Fruit fly (Drosophila melanogaster) whole organism, embryonic: ENCODE data around the gene CG1299.

Source experiments
- Aef1 ChIP-seq: fragments of 200-800 bp; sonication (Bioruptor generic); IDR thresholded peaks from 3 replicates; pipeline ENCODE4 v1.3.6; 2022; ENCODE audit warnings: missing biosample characterization, missing genetic modification characterization
- CG10321 ChIP-seq: fragments of 200-800 bp; sonication (Bioruptor generic); IDR thresholded peaks from 2 replicates; pipeline ENCODE4 v1.3.6; 2022; ENCODE audit warnings: missing biosample characterization, missing genetic modification characterization
- CG11696 ChIP-seq: fragments of 200-800 bp; sonication (Bioruptor generic); IDR thresholded peaks from 2 replicates; pipeline ENCODE4 v1.3.6; 2022; ENCODE audit warnings: missing biosample characterization, missing genetic modification characterization
- CG12659 ChIP-seq: fragments of 200-800 bp; sonication (Bioruptor generic); optimal IDR thresholded peaks from 3 replicates; lab custom pipeline; 2017; ENCODE audit warnings: mild to moderate bottlenecking, missing biosample characterization, missing genetic modification reagents, missing genetic modification characterization
- CG14860 ChIP-seq: fragments of 200-800 bp; sonication (Bioruptor generic); IDR thresholded peaks from 3 replicates; pipeline ENCODE4 v1.3.6; 2022; ENCODE audit warnings: missing biosample characterization, missing genetic modification characterization; ENCODE audit not compliant: partially characterized antibody
- CG15514 ChIP-seq: fragments of 200-800 bp; sonication (Bioruptor generic); optimal IDR thresholded peaks from 3 replicates; lab custom pipeline; 2017; ENCODE audit warnings: missing biosample characterization, missing genetic modification characterization, mild to moderate bottlenecking, moderate library complexity, missing genetic modification reagents
- CG17359 ChIP-seq: fragments of 200-800 bp; sonication (Bioruptor generic); optimal IDR thresholded peaks from 3 replicates; lab custom pipeline; 2018; ENCODE audit warnings: missing biosample characterization, mild to moderate bottlenecking, missing genetic modification characterization, moderate library complexity
- CG17612 ChIP-seq: fragments of 200-800 bp; sonication (Bioruptor generic); IDR thresholded peaks from 2 replicates; pipeline ENCODE4 v1.3.6; 2022; ENCODE audit warnings: missing biosample characterization, missing genetic modification characterization
- CG1832 ChIP-seq: fragments of 200-800 bp; sonication (Bioruptor generic); optimal IDR thresholded peaks from 2 replicates; lab custom pipeline; 2017; ENCODE audit warnings: missing biosample characterization, mild to moderate bottlenecking, missing genetic modification characterization, inconsistent platforms
- CG2116 ChIP-seq: fragments of 200-800 bp; sonication (Bioruptor generic); optimal IDR thresholded peaks from 3 replicates; lab custom pipeline; 2018; ENCODE audit warnings: missing biosample characterization, mild to moderate bottlenecking, missing genetic modification characterization
- CG2889 ChIP-seq: fragments of 200-800 bp; sonication (Bioruptor generic); IDR thresholded peaks from 3 replicates; pipeline ENCODE4 v1.3.6; 2022; ENCODE audit warnings: missing biosample characterization, missing genetic modification characterization
- CG31365 ChIP-seq: fragments of 200-800 bp; sonication (Bioruptor generic); optimal IDR thresholded peaks from 2 replicates; lab custom pipeline; 2018; ENCODE audit warnings: missing biosample characterization, mild to moderate bottlenecking, missing genetic modification characterization
- CG3281 ChIP-seq: fragments of 200-800 bp; sonication (Bioruptor generic); optimal IDR thresholded peaks from 3 replicates; lab custom pipeline; 2017; ENCODE audit warnings: missing biosample characterization, mild to moderate bottlenecking, missing genetic modification characterization
- CG4404 ChIP-seq: fragments of 200-800 bp; sonication (Bioruptor generic); IDR thresholded peaks from 2 replicates; pipeline ENCODE4 v1.3.6; 2022; ENCODE audit warnings: missing biosample characterization, missing genetic modification characterization
- CG6683 ChIP-seq: fragments of 200-800 bp; sonication (Bioruptor generic); optimal IDR thresholded peaks from 2 replicates; lab custom pipeline; 2017; ENCODE audit warnings: missing biosample characterization, mild to moderate bottlenecking, missing genetic modification characterization, missing genetic modification reagents
- CG6813 ChIP-seq: fragments of 200-800 bp; sonication (Bioruptor generic); optimal IDR thresholded peaks from 2 replicates; lab custom pipeline; 2017; ENCODE audit warnings: missing biosample characterization, missing genetic modification characterization, mild to moderate bottlenecking, moderate library complexity, missing genetic modification reagents
- CG7357 ChIP-seq: fragments of 200-800 bp; sonication (Bioruptor generic); IDR thresholded peaks from 3 replicates; pipeline ENCODE4 v1.3.6; 2022; ENCODE audit warnings: missing biosample characterization, missing genetic modification characterization
- CG7786 ChIP-seq: fragments of 200-800 bp; sonication (Bioruptor generic); optimal IDR thresholded peaks from 2 replicates; lab custom pipeline; 2016; ENCODE audit warnings: missing biosample characterization, missing genetic modification characterization
- CG7987 ChIP-seq: fragments of 200-800 bp; sonication (Bioruptor generic); optimal IDR thresholded peaks from 2 replicates; lab custom pipeline; 2018; ENCODE audit warnings: missing biosample characterization, mild to moderate bottlenecking, missing genetic modification characterization, moderate library complexity
- CG8765 ChIP-seq: fragments of 200-800 bp; sonication (Bioruptor generic); IDR thresholded peaks from 2 replicates; pipeline ENCODE4 v1.3.6; 2022; ENCODE audit warnings: missing biosample characterization, missing genetic modification characterization
- HLHmδ ChIP-seq: fragments of 200-800 bp; sonication (Bioruptor generic); optimal IDR thresholded peaks from 2 replicates; lab custom pipeline; 2018; ENCODE audit warnings: missing biosample characterization, mild to moderate bottlenecking, missing genetic modification characterization, moderate library complexity
- Hmr ChIP-seq: fragments of 200-800 bp; sonication (Bioruptor generic); optimal IDR thresholded peaks from 3 replicates; lab custom pipeline; 2017; ENCODE audit warnings: mild to moderate bottlenecking, missing biosample characterization, missing genetic modification reagents, missing genetic modification characterization
- MESR4 ChIP-seq: fragments of 200-800 bp; sonication (Bioruptor generic); optimal IDR thresholded peaks from 2 replicates; lab custom pipeline; 2018; ENCODE audit warnings: missing biosample characterization, mild to moderate bottlenecking, missing genetic modification characterization, moderate library complexity
- NFAT ChIP-seq: fragments of 200-800 bp; sonication (Bioruptor generic); IDR thresholded peaks from 2 replicates; pipeline ENCODE4 v1.3.6; 2022; ENCODE audit warnings: missing biosample characterization, missing genetic modification characterization
- PHDP ChIP-seq: fragments of 200-800 bp; sonication (Bioruptor generic); optimal IDR thresholded peaks from 3 replicates; lab custom pipeline; 2018; ENCODE audit warnings: missing biosample characterization, mild to moderate bottlenecking, missing genetic modification characterization, moderate library complexity
- ase ChIP-seq: fragments of 200-800 bp; sonication (Bioruptor generic); IDR thresholded peaks from 3 replicates; pipeline ENCODE4 v1.3.6; 2022; ENCODE audit warnings: missing biosample characterization, missing genetic modification characterization
- az2 ChIP-seq: fragments of 200-800 bp; sonication (Bioruptor generic); optimal IDR thresholded peaks from 3 replicates; lab custom pipeline; 2016; ENCODE audit warnings: missing biosample characterization, missing genetic modification characterization
- chm ChIP-seq: fragments of 200-800 bp; sonication (Bioruptor generic); IDR thresholded peaks from 2 replicates; pipeline ENCODE4 v1.3.6; 2022; ENCODE audit warnings: missing biosample characterization, missing genetic modification characterization
- crc ChIP-seq: fragments of 200-800 bp; sonication (Bioruptor generic); optimal IDR thresholded peaks from 2 replicates; lab custom pipeline; 2016; ENCODE audit warnings: missing biosample characterization, missing genetic modification characterization
- croc ChIP-seq: fragments of 200-800 bp; sonication (Bioruptor generic); conservative IDR thresholded peaks from 3 replicates; pipeline ENCODE4 v1.3.6; 2022; ENCODE audit warnings: missing biosample characterization, missing genetic modification characterization
- da ChIP-seq: fragments of 200-800 bp; sonication (Bioruptor generic); optimal IDR thresholded peaks from 2 replicates; lab custom pipeline; 2016; ENCODE audit warnings: missing biosample characterization, missing genetic modification characterization
- fd96Cb ChIP-seq: fragments of 200-800 bp; sonication (Bioruptor generic); optimal IDR thresholded peaks from 2 replicates; lab custom pipeline; 2018; ENCODE audit warnings: missing biosample characterization, mild to moderate bottlenecking, missing genetic modification characterization, moderate library complexity
- grau ChIP-seq: fragments of 200-800 bp; optimal IDR thresholded peaks from 3 replicates; lab custom pipeline; 2019; ENCODE audit warnings: missing biosample characterization, mild to moderate bottlenecking, missing genetic modification characterization, moderate library complexity
- ind ChIP-seq: fragments of 200-800 bp; sonication (Bioruptor generic); optimal IDR thresholded peaks from 3 replicates; lab custom pipeline; 2016; ENCODE audit warnings: missing biosample characterization, missing genetic modification characterization
- inv ChIP-seq: fragments of 200-800 bp; sonication (Bioruptor generic); IDR thresholded peaks from 2 replicates; pipeline ENCODE4 v1.3.6; 2022; ENCODE audit warnings: missing biosample characterization, missing genetic modification characterization; ENCODE audit not compliant: partially characterized antibody
- jumu ChIP-seq: fragments of 200-800 bp; sonication (Bioruptor generic); optimal IDR thresholded peaks from 3 replicates; lab custom pipeline; 2016; ENCODE audit warnings: missing biosample characterization, missing genetic modification characterization
- kni ChIP-seq: fragments of 200-800 bp; sonication (Bioruptor generic); optimal IDR thresholded peaks from 3 replicates; lab custom pipeline; 2017; ENCODE audit warnings: mild to moderate bottlenecking, missing biosample characterization, missing genetic modification reagents, missing genetic modification characterization
- mam ChIP-seq: fragments of 200-800 bp; sonication (Bioruptor generic); optimal IDR thresholded peaks from 3 replicates; lab custom pipeline; 2016; ENCODE audit warnings: missing biosample characterization, missing genetic modification characterization
- nau ChIP-seq: fragments of 200-800 bp; sonication (Bioruptor generic); optimal IDR thresholded peaks from 3 replicates; lab custom pipeline; 2017; ENCODE audit warnings: missing biosample characterization, mild to moderate bottlenecking, missing genetic modification characterization, missing genetic modification reagents
- nom ChIP-seq: fragments of 200-800 bp; sonication (Bioruptor generic); optimal IDR thresholded peaks from 2 replicates; lab custom pipeline; 2017; ENCODE audit warnings: missing biosample characterization, missing genetic modification characterization, mild to moderate bottlenecking, moderate library complexity, missing genetic modification reagents
- odd ChIP-seq: fragments of 200-800 bp; sonication (Bioruptor generic); optimal IDR thresholded peaks from 2 replicates; lab custom pipeline; 2017; ENCODE audit warnings: missing biosample characterization, mild to moderate bottlenecking, missing genetic modification characterization
- p53 ChIP-seq: fragments of 200-800 bp; sonication (Bioruptor generic); optimal IDR thresholded peaks from 2 replicates; lab custom pipeline; 2016; ENCODE audit warnings: missing biosample characterization, missing genetic modification characterization
- psq ChIP-seq: fragments of 200-800 bp; sonication (Bioruptor generic); optimal IDR thresholded peaks from 2 replicates; lab custom pipeline; 2017; ENCODE audit warnings: missing biosample characterization, missing genetic modification characterization
- ranshi ChIP-seq: fragments of 200-800 bp; sonication (Bioruptor generic); IDR thresholded peaks from 2 replicates; pipeline ENCODE4 v1.3.6; 2022; ENCODE audit warnings: missing biosample characterization, missing genetic modification characterization
- repo ChIP-seq: fragments of 200-800 bp; sonication (Bioruptor generic); optimal IDR thresholded peaks from 2 replicates; lab custom pipeline; 2016; ENCODE audit warnings: missing biosample characterization, missing genetic modification characterization
- sd ChIP-seq: fragments of 200-800 bp; sonication (Bioruptor generic); optimal IDR thresholded peaks from 3 replicates; lab custom pipeline; 2018; ENCODE audit warnings: missing biosample characterization, mild to moderate bottlenecking, missing genetic modification characterization, moderate library complexity
- stwl ChIP-seq: fragments of 200-800 bp; sonication (Bioruptor generic); optimal IDR thresholded peaks from 3 replicates; lab custom pipeline; 2018; ENCODE audit warnings: missing biosample characterization, mild to moderate bottlenecking, missing genetic modification characterization, moderate library complexity
- tin ChIP-seq: fragments of 200-800 bp; sonication (Bioruptor generic); optimal IDR thresholded peaks from 3 replicates; lab custom pipeline; 2016; ENCODE audit warnings: missing biosample characterization, missing genetic modification characterization

CG1299 gene

DNA sequence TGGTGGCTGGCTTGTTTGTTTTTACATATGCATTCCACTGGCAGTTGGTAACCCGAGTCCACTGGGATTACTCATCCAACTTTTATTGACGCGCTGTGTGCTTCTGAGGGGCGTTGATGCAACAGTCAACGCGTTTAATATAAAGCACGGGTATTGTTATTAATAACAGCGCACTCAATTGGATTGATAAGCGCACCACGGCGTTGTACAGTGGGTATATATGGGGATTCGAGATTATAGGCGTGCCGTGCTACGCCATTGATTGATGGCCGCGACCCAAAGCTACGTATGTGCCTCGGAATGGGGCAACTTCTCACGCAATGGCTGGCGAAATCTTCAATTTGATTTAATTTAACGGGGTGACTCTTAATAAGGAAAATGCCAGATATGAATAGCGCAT lies 41.4 kb upstream of the CG1299 start (continued):
- peak; percentile 24 for TF ChIP-seq nom (GFP tag; lab: Kevin White, UChicago)
- peak; percentile 7 for TF ChIP-seq grau (tag; lab: Kevin White, UChicago)
- TF ChIP-seq, all 482 proteins: peak for 20

DNA sequence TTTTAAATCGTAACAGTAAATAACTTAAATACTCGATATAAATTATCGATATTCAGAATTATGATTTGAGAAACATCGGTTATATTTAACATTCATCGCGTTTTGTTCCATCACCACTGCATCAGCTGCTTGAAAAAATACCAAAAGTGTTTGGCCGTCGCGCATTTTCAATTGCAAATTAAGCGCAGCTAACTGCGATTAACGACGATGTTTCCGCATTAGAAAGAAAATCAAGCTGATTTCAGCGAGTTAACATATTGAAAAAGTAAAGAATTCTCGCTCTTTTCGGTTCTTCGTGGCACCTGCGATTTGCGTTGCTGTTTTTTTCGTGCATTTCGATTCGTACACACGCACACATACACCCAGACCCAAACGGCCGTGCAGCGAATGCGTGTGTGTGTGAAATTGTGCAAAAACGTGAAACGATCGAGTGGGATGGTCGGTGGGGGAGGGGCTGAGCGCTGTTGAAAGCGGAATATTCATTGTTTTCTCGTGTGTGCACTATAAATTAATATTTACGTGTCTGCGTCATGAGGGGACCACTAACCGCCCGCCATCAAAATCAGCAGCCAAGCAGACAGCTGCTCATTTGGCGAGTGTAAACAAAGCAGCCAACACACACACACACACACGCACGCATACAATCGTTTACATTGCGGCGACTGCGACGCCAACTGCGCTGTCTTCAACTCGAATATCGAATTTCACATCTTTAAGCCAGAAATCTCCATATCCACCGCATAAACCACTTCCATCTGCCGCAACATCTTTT lies 40.2 kb upstream of the CG1299 start, which contains the start of gene Ack:
Gene Ack, plus strand, starts transcription at position 115 of the 772 bp plus-strand sequence.
- TF ChIP-seq CG10321 (GFP tag; lab: Robert Waterston, UW) (no peak), inv (GFP tag; lab: Robert Waterston, UW) (peak; percentile 78), jumu (GFP tag; lab: Kevin White, UChicago) (no peak), PHDP (tag; lab: Kevin White, UChicago) (no peak), ase (no peak), CG17612 (GFP tag; lab: Robert Waterston, UW) (no peak), mam (no peak), tin (GFP tag; lab: Kevin White, UChicago) (no peak), da (GFP tag; lab: Kevin White, UChicago) (no peak), HLHmδ (GFP tag; lab: Kevin White, UChicago) (peak; percentile 16), CG11696 (GFP tag; lab: Robert Waterston, UW) (no peak), odd (peak; percentile 45), CG12659 (GFP tag; lab: Kevin White, UChicago) (peak; percentile 18), CG14860 (GFP tag; lab: Robert Waterston, UW) (peak; percentile 67), psq (GFP tag; lab: Kevin White, UChicago) (no peak), ranshi (GFP tag; lab: Robert Waterston, UW) (peak; percentile 28; the same call in 1 of the 2 replicates), repo (GFP tag; lab: Kevin White, UChicago) (no peak), Aef1 (GFP tag; lab: Robert Waterston, UW) (no peak), CG2889 (GFP tag; lab: Robert Waterston, UW) (no peak), NFAT (GFP tag; lab: Robert Waterston, UW) (no peak), croc (no peak), CG6813 (GFP tag; lab: Kevin White, UChicago) (no peak), kni (GFP tag; lab: Kevin White, UChicago) (peak; percentile 8), CG2116 (peak; percentile 53), CG7357 (no peak), CG3281 (GFP tag; lab: Kevin White, UChicago) (no peak), sd (peak; percentile 24), p53 (GFP tag; lab: Kevin White, UChicago) (no peak), chm (GFP tag; lab: Robert Waterston, UW) (no peak), CG8765 (no peak), CG7987 (GFP tag; lab: Kevin White, UChicago) (no peak), CG1832 (no peak), nau (GFP tag; lab: Kevin White, UChicago) (no peak), CG7786 (GFP tag; lab: Kevin White, UChicago) (no peak), ind (GFP tag; lab: Kevin White, UChicago) (no peak), CG17359 (tag; lab: Kevin White, UChicago) (no peak), CG4404 (GFP tag; lab: Robert Waterston, UW) (no peak), CG31365 (no peak), CG15514 (no peak), fd96Cb (no peak), Hmr (GFP tag; lab: Kevin White, UChicago) (no peak), crc (GFP tag; lab: Kevin White, UChicago) (no peak), MESR4 (GFP tag; lab: Kevin White, UChicago) (peak; percentile 57), stwl (tag; lab: Kevin White, UChicago) (peak; percentile 35), az2 (no peak), CG6683 (GFP tag; lab: Kevin White, UChicago) (no peak)
